Fruit fly (Drosophila melanogaster): Measurements from ENCODE around the gene Ugt36E1.

Gene Ugt36E1

DNA sequence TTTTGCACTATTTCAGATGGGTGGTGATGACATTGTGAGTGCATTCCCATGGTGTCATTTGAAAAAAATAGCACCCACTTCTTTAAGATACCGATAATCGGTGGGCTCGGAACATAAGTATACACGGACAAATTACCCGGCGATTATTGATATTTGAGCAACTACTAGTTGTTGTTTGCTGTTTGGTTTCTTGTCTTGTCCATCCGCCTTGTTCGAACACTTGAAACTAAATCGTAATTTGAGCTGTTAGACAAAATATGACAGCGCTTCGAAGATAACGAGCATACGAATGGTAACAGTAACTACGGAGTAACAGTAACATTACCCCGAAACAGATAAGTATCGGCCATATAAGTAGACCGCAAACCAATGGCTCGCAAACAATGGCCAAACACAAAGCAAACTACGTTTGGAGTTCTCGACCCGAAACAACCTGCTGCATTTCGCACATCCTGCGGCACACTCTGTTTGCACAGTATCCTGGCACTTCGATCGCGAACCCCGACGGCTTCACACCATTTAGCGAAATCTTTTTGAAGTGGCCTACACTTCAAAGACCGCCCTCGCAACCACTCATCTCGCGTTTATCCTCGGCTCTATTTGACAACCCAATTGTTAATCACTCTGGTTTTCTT is 45.5 kb upstream of the Ugt36E1 start:
- TF ChIP-seq z (GFP tag; IDR thresholded peaks at IDR 0.05) (no peak), D (optimal IDR thresholded peaks at IDR 0.05) (peak; percentile 56), D (GFP tag; optimal IDR thresholded peaks at IDR 0.05) (no peak), tll (GFP tag; optimal IDR thresholded peaks at IDR 0.05) (peak in 1 of 2 experiments; percentile 80), jumu (GFP tag; optimal IDR thresholded peaks at IDR 0.05) (no peak), sd (tag; optimal IDR thresholded peaks at IDR 0.05) (no peak), dysf (GFP tag; IDR thresholded peaks at IDR 0.05) (no peak), zen2 (GFP tag; IDR thresholded peaks at IDR 0.05; ENCODE audit: partially characterized antibody) (no peak), CG6175 (GFP tag; IDR thresholded peaks at IDR 0.05) (no peak), bcd (GFP tag; optimal IDR thresholded peaks at IDR 0.05) (no peak), dpn (GFP tag; optimal IDR thresholded peaks at IDR 0.05) (no peak), CG34224 (GFP tag; IDR thresholded peaks at IDR 0.05; ENCODE audit: partially characterized antibody) (no peak), nmo (GFP tag; optimal IDR thresholded peaks at IDR 0.05) (no peak), CG9876 (GFP tag; optimal IDR thresholded peaks at IDR 0.05) (no peak), mam (GFP tag; optimal IDR thresholded peaks at IDR 0.05) (no peak), CG6254 (GFP tag; optimal IDR thresholded peaks at IDR 0.05) (no peak), kah (GFP tag; optimal IDR thresholded peaks at IDR 0.05) (no peak), mirr (GFP tag; optimal IDR thresholded peaks at IDR 0.05) (peak; percentile 75), CG31441 (GFP tag; IDR thresholded peaks at IDR 0.05) (no peak), CG14965 (GFP tag; optimal IDR thresholded peaks at IDR 0.05; ENCODE audit: borderline replicate concordance) (no peak), HmgZ (tag; optimal IDR thresholded peaks at IDR 0.05) (no peak), zen (tag; optimal IDR thresholded peaks at IDR 0.05) (peak; percentile 44), CG2116 (GFP tag; optimal IDR thresholded peaks at IDR 0.05) (no peak), CG9437 (GFP tag; optimal IDR thresholded peaks at IDR 0.05) (no peak), Pdp1 (GFP tag; optimal IDR thresholded peaks at IDR 0.05) (no peak), CG8388 (GFP tag; optimal IDR thresholded peaks at IDR 0.05) (no peak), CG6854 (GFP tag; optimal IDR thresholded peaks at IDR 0.05) (no peak), CG15479 (GFP tag; optimal IDR thresholded peaks at IDR 0.05) (peak; percentile 61), exex (tag; optimal IDR thresholded peaks at IDR 0.05) (peak; percentile 81), CG7963 (GFP tag; IDR thresholded peaks at IDR 0.05; ENCODE audit: partially characterized antibody) (no peak), CG10462 (GFP tag; optimal IDR thresholded peaks at IDR 0.05) (no peak), odd (GFP tag; optimal IDR thresholded peaks at IDR 0.05) (no peak), CG18599 (GFP tag; optimal IDR thresholded peaks at IDR 0.05) (no peak), ase (GFP tag; IDR thresholded peaks at IDR 0.05) (no peak), Bteb2 (GFP tag; optimal IDR thresholded peaks at IDR 0.05) (no peak), dati (GFP tag; IDR thresholded peaks at IDR 0.05) (no peak), Hmx (GFP tag; optimal IDR thresholded peaks at IDR 0.05) (no peak), Side (GFP tag; optimal IDR thresholded peaks at IDR 0.05) (no peak), chm (GFP tag; IDR thresholded peaks at IDR 0.05) (0 out of 2 replicates have a peak, but pooled peaks have one; percentile 34), CG17829 (tag; optimal IDR thresholded peaks at IDR 0.05) (no peak), CG14860 (GFP tag; IDR thresholded peaks at IDR 0.05; ENCODE audit: partially characterized antibody) (no peak), HLH54F (GFP tag; optimal IDR thresholded peaks at IDR 0.05) (no peak), H15 (GFP tag; IDR thresholded peaks at IDR 0.05) (no peak), sens-2 (GFP tag; IDR thresholded peaks at IDR 0.05) (no peak)
